Worm (Caenorhabditis elegans): ENCODE results near the gene srz-75.

DNA sequence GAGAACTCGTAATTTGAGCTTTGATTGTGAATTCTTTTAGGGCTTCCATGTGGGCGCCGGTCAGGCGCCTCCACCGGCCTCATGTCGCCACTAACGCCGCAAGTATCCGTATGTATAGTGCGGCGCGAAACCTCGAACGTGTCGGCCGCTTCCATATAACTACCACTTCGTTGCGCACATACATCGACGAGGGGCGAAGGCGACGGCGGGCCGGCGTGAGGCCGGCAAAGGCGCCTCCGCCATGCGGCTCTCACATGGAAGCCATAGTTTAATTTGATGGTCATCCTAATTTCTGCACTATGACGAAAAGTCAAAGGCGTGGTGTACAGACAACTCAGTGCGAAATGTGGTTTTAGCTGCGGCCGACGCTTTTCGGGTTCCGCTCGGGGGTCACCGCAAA, 19.5 kb upstream of the srz-75 start:
- TF ChIP-seq ztf-29 (GFP tag; IDR thresholded peaks at IDR 0.05): no peak
- no peak for TF ChIP-seq klf-2 (GFP tag; conservative IDR thresholded peaks at IDR 0.05)
- TF ChIP-seq med-1 (GFP tag; optimal IDR thresholded peaks at IDR 0.05; ENCODE audit: insufficient read depth): no peak
- no peak for TF ChIP-seq ref-1 (GFP tag; conservative IDR thresholded peaks at IDR 0.05)
- no peak for TF ChIP-seq T22C8.4 (GFP tag; IDR thresholded peaks at IDR 0.05)
- TF ChIP-seq tab-1 (GFP tag; IDR thresholded peaks at IDR 0.05): no peak
- TF ChIP-seq cog-1 (tag; optimal IDR thresholded peaks at IDR 0.05): no peak

All from whole organism, midembryonic.